Worm (Caenorhabditis elegans) whole organism, L3 larva: ENCODE results near the gene ccdc-47.

Experiments
- R02D3.7 ChIP-seq: fragments of 150-350 bp; optimal IDR thresholded peaks from 2 replicates; lab custom pipeline; 2014; ENCODE audit warnings: missing biosample characterization, missing genetic modification characterization
- ZK546.5 ChIP-seq: sonication (generic microtip); optimal IDR thresholded peaks from 2 replicates; lab custom pipeline; 2017; ENCODE audit warnings: missing biosample characterization, missing genetic modification characterization
- aly-2 ChIP-seq: fragments of 150-350 bp; optimal IDR thresholded peaks from 2 replicates; lab custom pipeline; 2014; ENCODE audit warnings: missing biosample characterization, missing genetic modification characterization
- ama-1 ChIP-seq: fragments of 150-350 bp; optimal IDR thresholded peaks from 2 replicates; lab custom pipeline; 2018
- ceh-16 ChIP-seq: sonication (generic microtip); optimal IDR thresholded peaks from 2 replicates; lab custom pipeline; 2017; ENCODE audit warnings: missing biosample characterization, missing genetic modification characterization
- ceh-28 ChIP-seq: fragments of 150-350 bp; optimal IDR thresholded peaks from 2 replicates; lab custom pipeline; 2014; ENCODE audit warnings: missing biosample characterization, missing genetic modification reagents, missing genetic modification characterization
- ceh-82 ChIP-seq: fragments of 150-350 bp; optimal IDR thresholded peaks from 2 replicates; lab custom pipeline; 2014; ENCODE audit warnings: missing biosample characterization, missing genetic modification characterization
- daf-12 ChIP-seq: fragments of 150-350 bp; optimal IDR thresholded peaks from 2 replicates; lab custom pipeline; 2014; ENCODE audit warnings: missing biosample characterization, missing genetic modification reagents, missing genetic modification characterization
- egl-27 ChIP-seq: sonication (generic microtip); optimal IDR thresholded peaks from 4 replicates; lab custom pipeline; 2017; ENCODE audit warnings: missing biosample characterization, missing genetic modification reagents, missing genetic modification characterization
- egl-5 ChIP-seq: fragments of 150-350 bp; optimal IDR thresholded peaks from 2 replicates; lab custom pipeline; 2017; ENCODE audit warnings: missing biosample characterization, missing genetic modification reagents, missing genetic modification characterization, inconsistent platforms
- elt-1 ChIP-seq: fragments of 150-350 bp; optimal IDR thresholded peaks from 2 replicates; lab custom pipeline; 2014; ENCODE audit warnings: missing biosample characterization, missing genetic modification characterization
- elt-2 ChIP-seq: sonication (generic microtip); optimal IDR thresholded peaks from 2 replicates; lab custom pipeline; 2016; ENCODE audit warnings: missing genetic modification reagents, mild to moderate bottlenecking, missing genetic modification characterization, missing compliant biosample characterization
- eor-1 ChIP-seq, 2 experiments: fragments of 150-350 bp; optimal IDR thresholded peaks; 2 replicates each; lab custom pipeline; 2014 to 2018; ENCODE audit warnings: missing biosample characterization in 2 of 2, missing genetic modification characterization in 2 of 2
- fkh-10 ChIP-seq: sonication (generic microtip); optimal IDR thresholded peaks from 2 replicates; lab custom pipeline; 2017; ENCODE audit warnings: missing biosample characterization, missing genetic modification reagents, missing genetic modification characterization
- fkh-2 ChIP-seq: fragments of 150-350 bp; optimal IDR thresholded peaks from 2 replicates; lab custom pipeline; 2014; ENCODE audit warnings: missing biosample characterization, missing genetic modification reagents, missing genetic modification characterization
- hmg-11 ChIP-seq: sonication (generic microtip); optimal IDR thresholded peaks from 2 replicates; lab custom pipeline; 2016; ENCODE audit warnings: missing genetic modification characterization, missing compliant biosample characterization
- jun-1 ChIP-seq: fragments of 150-350 bp; optimal IDR thresholded peaks from 2 replicates; lab custom pipeline; 2014; ENCODE audit warnings: missing biosample characterization, missing genetic modification reagents, missing genetic modification characterization
- lin-15B ChIP-seq: fragments of 150-350 bp; optimal IDR thresholded peaks from 2 replicates; lab custom pipeline; 2014; ENCODE audit warnings: missing biosample characterization, missing genetic modification characterization
- lin-39 ChIP-seq: fragments of 150-350 bp; optimal IDR thresholded peaks from 2 replicates; lab custom pipeline; 2018; ENCODE audit warnings: missing biosample characterization, missing genetic modification reagents, missing genetic modification characterization
- lsy-12 ChIP-seq: sonication (generic microtip); optimal IDR thresholded peaks from 2 replicates; lab custom pipeline; 2016; ENCODE audit warnings: mild to moderate bottlenecking, missing genetic modification characterization, missing compliant biosample characterization
- mdl-1 ChIP-seq: fragments of 150-350 bp; optimal IDR thresholded peaks from 2 replicates; lab custom pipeline; 2014; ENCODE audit warnings: missing biosample characterization, missing genetic modification characterization
- mml-1 ChIP-seq: fragments of 150-350 bp; sonication (generic microtip); optimal IDR thresholded peaks from 3 replicates; lab custom pipeline; 2014; ENCODE audit warnings: missing biosample characterization, missing genetic modification characterization
- nfya-1 ChIP-seq: sonication (generic microtip); optimal IDR thresholded peaks from 2 replicates; lab custom pipeline; 2017; ENCODE audit warnings: missing genetic modification characterization, mild to moderate bottlenecking, missing compliant biosample characterization, antibody characterized with exemption, moderate library complexity; ENCODE audit not compliant: insufficient read depth
- nhr-11 ChIP-seq: fragments of 150-350 bp; optimal IDR thresholded peaks from 2 replicates; lab custom pipeline; 2014; ENCODE audit warnings: missing biosample characterization, missing genetic modification characterization
- nhr-12 ChIP-seq: fragments of 150-350 bp; optimal IDR thresholded peaks from 2 replicates; lab custom pipeline; 2014; ENCODE audit warnings: missing biosample characterization, missing genetic modification characterization
- nhr-23 ChIP-seq: fragments of 150-350 bp; optimal IDR thresholded peaks from 2 replicates; lab custom pipeline; 2014; ENCODE audit warnings: missing biosample characterization, missing genetic modification reagents, missing genetic modification characterization
- nhr-237 ChIP-seq: fragments of 150-350 bp; optimal IDR thresholded peaks from 2 replicates; lab custom pipeline; 2014; ENCODE audit warnings: missing biosample characterization, missing genetic modification characterization
- nhr-25 ChIP-seq: sonication (generic microtip); optimal IDR thresholded peaks from 2 replicates; lab custom pipeline; 2017; ENCODE audit warnings: missing biosample characterization, missing genetic modification characterization
- nhr-43 ChIP-seq: sonication (generic microtip); optimal IDR thresholded peaks from 2 replicates; lab custom pipeline; 2016; ENCODE audit warnings: mild to moderate bottlenecking, missing genetic modification characterization, missing compliant biosample characterization; ENCODE audit not compliant: poor library complexity, severe bottlenecking
- nhr-67 ChIP-seq: fragments of 150-350 bp; optimal IDR thresholded peaks from 2 replicates; lab custom pipeline; 2014; ENCODE audit warnings: missing biosample characterization, missing genetic modification characterization
- nhr-77 ChIP-seq: fragments of 150-350 bp; optimal IDR thresholded peaks from 2 replicates; lab custom pipeline; 2014; ENCODE audit warnings: missing biosample characterization, missing genetic modification characterization
- pha-4 ChIP-seq: fragments of 150-350 bp; optimal IDR thresholded peaks from 2 replicates; lab custom pipeline; 2014; ENCODE audit warnings: missing biosample characterization, missing genetic modification reagents, missing genetic modification characterization
- sea-2 ChIP-seq: fragments of 150-350 bp; sonication (generic microtip); optimal IDR thresholded peaks from 4 replicates; lab custom pipeline; 2014; ENCODE audit warnings: missing biosample characterization, missing genetic modification reagents, missing genetic modification characterization
- unc-39 ChIP-seq: sonication (generic microtip); optimal IDR thresholded peaks from 4 replicates; lab custom pipeline; 2017; ENCODE audit warnings: missing biosample characterization, missing genetic modification characterization
- unc-62 ChIP-seq: fragments of 150-350 bp; sonication (generic microtip); optimal IDR thresholded peaks from 4 replicates; lab custom pipeline; 2014; ENCODE audit warnings: missing biosample characterization, missing genetic modification reagents, missing genetic modification characterization
- ztf-11 ChIP-seq: fragments of 150-350 bp; optimal IDR thresholded peaks from 2 replicates; lab custom pipeline; 2014; ENCODE audit warnings: missing biosample characterization, missing genetic modification characterization
- ztf-4 ChIP-seq: fragments of 150-350 bp; optimal IDR thresholded peaks from 2 replicates; lab custom pipeline; 2014; ENCODE audit warnings: missing biosample characterization, missing genetic modification characterization

ccdc-47 gene

ce11 chrIII:3901542-3901941 lies 15.2 kb upstream of the ccdc-47 start, which contains the start of gene tir-1:
tir-1 (minus strand) TSS chrIII:3901642.
- TF ChIP-seq nhr-77 (no peak), nhr-12 (no peak), ceh-16 (tag; lab: Kevin White, UChicago) (no peak), aly-2 (tag; lab: Kevin White, UChicago) (no peak)

- no peak for TF ChIP-seq unc-39
- no peak for TF ChIP-seq nhr-11 (tag; lab: Kevin White, UChicago)
- TF ChIP-seq lin-15B (tag; lab: Kevin White, UChicago): no peak
- TF ChIP-seq eor-1 (tag; optimal IDR thresholded peaks at IDR 0.05; lab: Kevin White, UChicago): no peak
- TF ChIP-seq nhr-43 (tag; lab: Kevin White, UChicago): peak; percentile 12
- TF ChIP-seq R02D3.7: no peak
- TF ChIP-seq sea-2: no peak
- TF ChIP-seq ama-1 (lab: Kevin White, UChicago): peak; percentile 83
- peak; percentile 70 for TF ChIP-seq ztf-4 (tag; lab: Kevin White, UChicago)
- peak; percentile 11 for TF ChIP-seq elt-2
- TF ChIP-seq ceh-82 (tag; lab: Kevin White, UChicago): no peak
- TF ChIP-seq nhr-12: no peak
- peak; percentile 40 for TF ChIP-seq lsy-12 (tag; lab: Kevin White, UChicago)
- peak; percentile 13 for TF ChIP-seq nfya-1 (tag; lab: Kevin White, UChicago)
- TF ChIP-seq fkh-2: no peak
These were observed 14.0 kb upstream of the ccdc-47 start for ce11 chrIII:3902588-3903325.

- no peak for TF ChIP-seq eor-1 (tag; optimal IDR thresholded peaks at IDR 0.05; lab: Kevin White, UChicago)
- no peak for TF ChIP-seq ceh-28 (tag; lab: Kevin White, UChicago)
- no peak for TF ChIP-seq ceh-82 (tag; lab: Kevin White, UChicago)
- no peak for TF ChIP-seq R02D3.7
- no peak for TF ChIP-seq egl-27 (tag; lab: Kevin White, UChicago)
- TF ChIP-seq fkh-10 (GFP tag; lab: Kevin White, UChicago): no peak
- TF ChIP-seq unc-62 (GFP tag; lab: Kevin White, UChicago): no peak
- no peak for TF ChIP-seq unc-39
These were observed 10.3 kb upstream of the ccdc-47 start for ce11 chrIII:3906481-3906880.

ce11 chrIII:3907587-3907986 lies 9.2 kb upstream of the ccdc-47 start, which contains the start of gene mmcm-1:
mmcm-1 (minus strand) TSS chrIII:3907687.
- TF ChIP-seq daf-12 (tag; lab: Kevin White, UChicago) (no peak), ztf-4 (tag; lab: Kevin White, UChicago) (no peak), nhr-12 (no peak), ZK546.5 (tag; lab: Kevin White, UChicago) (no peak), elt-1 (tag; lab: Kevin White, UChicago) (no peak)
- TF ChIP-seq, all 47 proteins: peak for 0

ce11 chrIII:3908205-3908604 lies 8.6 kb upstream of the ccdc-47 start:
- peak; percentile 20 for TF ChIP-seq elt-2
- TF ChIP-seq mml-1: no peak
- TF ChIP-seq pha-4 (tag; lab: Kevin White, UChicago): peak; percentile 29
- peak; percentile 41 for TF ChIP-seq hmg-11 (tag; lab: Kevin White, UChicago)
- TF ChIP-seq nfya-1 (tag; lab: Kevin White, UChicago): peak; percentile 43
- TF ChIP-seq ama-1 (lab: Kevin White, UChicago): peak; percentile 17
- no peak for TF ChIP-seq nhr-43 (tag; lab: Kevin White, UChicago)

- TF ChIP-seq ZK546.5 (tag; lab: Kevin White, UChicago): no peak
- no peak for TF ChIP-seq jun-1 (tag; lab: Kevin White, UChicago)
- no peak for TF ChIP-seq lin-39
- TF ChIP-seq lin-15B (tag; lab: Kevin White, UChicago): no peak
- no peak for TF ChIP-seq ztf-11 (tag; lab: Kevin White, UChicago)
- no peak for TF ChIP-seq ceh-82 (tag; lab: Kevin White, UChicago)
- no peak for TF ChIP-seq nhr-25 (tag; lab: Kevin White, UChicago)
- TF ChIP-seq sea-2: no peak
- no peak for TF ChIP-seq ztf-4 (tag; lab: Kevin White, UChicago)
- no peak for TF ChIP-seq egl-5 (tag; lab: Kevin White, UChicago)
- TF ChIP-seq R02D3.7: no peak
- no peak for TF ChIP-seq mdl-1 (tag; lab: Kevin White, UChicago)
- TF ChIP-seq ceh-16 (tag; lab: Kevin White, UChicago): no peak
- TF ChIP-seq nhr-77: no peak
- no peak for TF ChIP-seq nhr-237 (tag; lab: Kevin White, UChicago)
- no peak for TF ChIP-seq nhr-23 (tag; lab: Kevin White, UChicago)
- TF ChIP-seq nhr-67 (tag; lab: Kevin White, UChicago): no peak
- no peak for TF ChIP-seq fkh-2
These were observed 2.7 kb upstream of the ccdc-47 start, which contains the start of gene pat-3 for ce11 chrIII:3914049-3914448. pat-3 (minus strand) TSS chrIII:3914149.
